Worm (Caenorhabditis elegans): ENCODE data around the gene nhx-2.

DNA sequence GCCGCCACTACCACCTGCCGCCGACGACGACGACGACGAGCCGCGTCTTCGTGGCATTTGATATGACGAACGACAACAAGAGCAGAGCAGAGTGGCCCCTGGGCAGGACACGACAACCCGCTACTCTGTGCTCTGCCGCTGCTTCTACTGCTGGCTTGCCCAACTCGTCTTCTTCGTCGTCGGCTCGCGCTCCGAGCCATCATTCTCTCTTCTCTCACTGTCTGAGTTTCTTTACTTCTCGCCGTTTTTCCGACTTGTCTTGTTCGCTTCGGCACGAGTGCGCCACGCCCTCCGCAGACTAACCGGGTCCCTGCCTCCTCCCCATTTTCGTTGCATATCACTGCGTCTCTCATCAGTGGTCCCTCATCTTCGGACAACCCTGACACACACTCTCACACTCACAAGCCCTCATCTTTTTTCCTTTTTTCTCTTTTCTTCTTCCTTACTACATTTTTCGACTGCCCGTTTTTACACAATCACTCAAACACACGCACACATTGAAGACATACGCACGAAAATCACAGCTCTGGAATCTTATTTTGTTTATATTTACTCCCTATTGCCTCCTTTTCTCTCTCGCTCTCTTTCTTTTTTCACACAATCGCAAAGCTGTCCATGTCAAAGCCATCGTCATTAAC lies 51.6 kb downstream of the nhx-2 start:
- TF ChIP-seq flt-1 (GFP tag; IDR thresholded peaks at IDR 0.05) (peak; percentile 58), cog-1 (tag; optimal IDR thresholded peaks at IDR 0.05) (peak; percentile 17), klf-2 (GFP tag; conservative IDR thresholded peaks at IDR 0.05) (no peak)
